Fruit fly (Drosophila melanogaster): ENCODE data around the gene yellow-f2.
A peak's percentile ranks its signal among the peaks of the same experiment; 100 is the strongest.

DNA sequence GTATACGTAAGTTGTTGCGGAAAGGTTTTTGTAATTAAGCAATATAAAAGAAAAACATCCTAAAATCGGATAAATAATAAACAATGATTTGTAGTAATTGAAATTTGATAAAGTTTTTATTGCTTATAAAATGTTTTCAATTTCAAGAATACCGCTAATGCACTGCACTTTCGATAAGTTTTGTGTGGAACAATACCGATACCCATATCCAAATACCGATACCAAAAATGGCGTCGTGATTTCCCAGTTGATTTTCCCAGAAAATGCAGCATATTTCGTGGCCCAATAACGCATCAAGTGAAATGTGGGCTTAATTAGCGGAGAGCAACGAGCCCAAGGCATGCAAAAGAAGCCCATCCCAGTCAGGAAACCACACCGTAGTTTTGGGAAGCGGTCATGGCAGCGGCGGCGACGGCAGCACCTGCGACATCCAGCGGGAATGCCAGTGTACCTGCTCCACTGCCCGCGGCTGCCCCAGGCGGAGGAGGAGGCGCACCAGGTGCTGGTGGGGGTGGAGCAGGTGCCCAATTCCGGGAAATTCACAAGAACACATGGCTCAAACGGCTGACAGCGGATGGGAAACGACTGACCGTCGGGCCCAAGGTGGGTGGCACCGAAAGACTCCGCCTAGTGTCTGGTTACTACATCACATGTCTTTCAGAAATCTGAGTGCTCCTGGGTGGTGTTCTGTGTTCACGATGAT, 9.0 kb downstream of the yellow-f2 start, which contains the start of gene CG31342:
- peak; percentile 34 for TF ChIP-seq CG15710 (tag; optimal IDR thresholded peaks at IDR 0.05)
- peak; percentile 27; the same call in 1 of the 2 replicates for TF ChIP-seq CG32121 (GFP tag; IDR thresholded peaks at IDR 0.05)
- no peak for TF ChIP-seq EcR (GFP tag; optimal IDR thresholded peaks at IDR 0.05)
- TF ChIP-seq CG34367 (tag; optimal IDR thresholded peaks at IDR 0.05): no peak
